Worm (Caenorhabditis elegans): ENCODE data around the gene gly-7.

Gene gly-7

ce11 chrV:1868596-1869263 lies 47.6 kb upstream of the gly-7 start, which contains the start of gene knl-3 (continued):
- peak; percentile 95 to 96 (median 95) for TF ChIP-seq ceh-82 (tag; optimal IDR thresholded peaks at IDR 0.05)
- TF ChIP-seq hlh-4 (tag; optimal IDR thresholded peaks at IDR 0.05): no peak
- peak; percentile 76 for TF ChIP-seq snpc-4 (tag; optimal IDR thresholded peaks at IDR 0.05)
- no peak for TF ChIP-seq pag-3 (tag; optimal IDR thresholded peaks at IDR 0.05; ENCODE audit: borderline replicate concordance, insufficient read depth)
- peak; percentile 65 for TF ChIP-seq F16B12.6 (tag; optimal IDR thresholded peaks at IDR 0.05)
- peak; percentile 91 for TF ChIP-seq lsy-2 (tag; optimal IDR thresholded peaks at IDR 0.05)
- no peak for TF ChIP-seq ces-1 (GFP tag; optimal IDR thresholded peaks at IDR 0.05)
- TF ChIP-seq sox-4 (tag; optimal IDR thresholded peaks at IDR 0.05): peak; percentile 60
- TF ChIP-seq elt-3 (tag; optimal IDR thresholded peaks at IDR 0.05): peak in 2 of 6 experiments; percentile 70 to 86
- no peak for TF ChIP-seq lir-3 (tag; optimal IDR thresholded peaks at IDR 0.05; ENCODE audit: poor library complexity)
- TF ChIP-seq lin-14 (GFP tag; optimal IDR thresholded peaks at IDR 0.05): peak; percentile 96
- TF ChIP-seq mef-2 (tag; optimal IDR thresholded peaks at IDR 0.05): no peak
- peak; percentile 82 for TF ChIP-seq mab-9 (GFP tag; IDR thresholded peaks at IDR 0.05)
- peak; percentile 92 for TF ChIP-seq nhr-85 (tag)
- no peak for TF ChIP-seq ceh-63 (GFP tag; optimal IDR thresholded peaks at IDR 0.05)
- TF ChIP-seq vab-15 (tag; optimal IDR thresholded peaks at IDR 0.05): peak; percentile 45
- TF ChIP-seq ceh-90 (tag; optimal IDR thresholded peaks at IDR 0.05): peak; percentile 40
- TF ChIP-seq egl-13 (tag; optimal IDR thresholded peaks at IDR 0.05): peak; percentile 77
- TF ChIP-seq fkh-10 (GFP tag; optimal IDR thresholded peaks at IDR 0.05): peak; percentile 61
- TF ChIP-seq nhr-90 (tag; optimal IDR thresholded peaks at IDR 0.05; ENCODE audit: poor library complexity): peak; percentile 88
- TF ChIP-seq dpl-1 (GFP tag; optimal IDR thresholded peaks at IDR 0.05): peak; percentile 97 to 98 (median 98)
- TF ChIP-seq dsc-1 (tag; optimal IDR thresholded peaks at IDR 0.05): peak; percentile 89
- TF ChIP-seq irx-1 (tag; optimal IDR thresholded peaks at IDR 0.05): peak; percentile 82
- no peak for TF ChIP-seq nhr-12 (tag; optimal IDR thresholded peaks at IDR 0.05)
- no peak for TF ChIP-seq pqm-1 (tag; optimal IDR thresholded peaks at IDR 0.05)
- TF ChIP-seq zip-4 (GFP tag; optimal IDR thresholded peaks at IDR 0.05): peak; percentile 64
- TF ChIP-seq egl-27 (tag; optimal IDR thresholded peaks at IDR 0.05): no peak
- TF ChIP-seq sptf-1 (tag; optimal IDR thresholded peaks at IDR 0.05): no peak
- peak; percentile 89 for TF ChIP-seq lin-15B (tag; optimal IDR thresholded peaks at IDR 0.05)
- TF ChIP-seq nhr-237 (tag; optimal IDR thresholded peaks at IDR 0.05): peak; percentile 42
- peak; percentile 90 for TF ChIP-seq swsn-7 (tag; optimal IDR thresholded peaks at IDR 0.05)
- TF ChIP-seq ceh-8 (GFP tag; optimal IDR thresholded peaks at IDR 0.05): peak; percentile 81

ce11 chrV:1868025-1868424 lies 46.9 kb upstream of the gly-7 start:
- TF ChIP-seq hlh-17 (GFP tag; optimal IDR thresholded peaks at IDR 0.05; ENCODE audit: borderline replicate concordance) (no peak), pag-3 (tag; optimal IDR thresholded peaks at IDR 0.05; ENCODE audit: borderline replicate concordance, insufficient read depth) (no peak), efl-1 (optimal IDR thresholded peaks at IDR 0.05) (no peak), efl-1 (GFP tag; optimal IDR thresholded peaks at IDR 0.05 in 1 of 2) (peak in 1 of 2 experiments; percentile 71), pax-3 (tag; optimal IDR thresholded peaks at IDR 0.05) (no peak), F16B12.6 (tag; optimal IDR thresholded peaks at IDR 0.05) (no peak)

- TF ChIP-seq sptf-1 (tag; optimal IDR thresholded peaks at IDR 0.05) (no peak), ceh-82 (tag; optimal IDR thresholded peaks at IDR 0.05) (no peak), fkh-10 (GFP tag; optimal IDR thresholded peaks at IDR 0.05) (no peak), fos-1 (tag; optimal IDR thresholded peaks at IDR 0.05) (no peak), ceh-90 (tag; optimal IDR thresholded peaks at IDR 0.05) (no peak), C16A3.4 (tag; optimal IDR thresholded peaks at IDR 0.05) (no peak), hlh-17 (GFP tag; optimal IDR thresholded peaks at IDR 0.05; ENCODE audit: borderline replicate concordance) (no peak), unc-30 (tag; optimal IDR thresholded peaks at IDR 0.05) (no peak)
These were observed 43.9 kb upstream of the gly-7 start for ce11 chrV:1864997-1865396.

Data from whole organism, L1 larva.